Worm (Caenorhabditis elegans): Measurements from ENCODE around the gene C13A2.7.

Gene C13A2.7

DNA sequence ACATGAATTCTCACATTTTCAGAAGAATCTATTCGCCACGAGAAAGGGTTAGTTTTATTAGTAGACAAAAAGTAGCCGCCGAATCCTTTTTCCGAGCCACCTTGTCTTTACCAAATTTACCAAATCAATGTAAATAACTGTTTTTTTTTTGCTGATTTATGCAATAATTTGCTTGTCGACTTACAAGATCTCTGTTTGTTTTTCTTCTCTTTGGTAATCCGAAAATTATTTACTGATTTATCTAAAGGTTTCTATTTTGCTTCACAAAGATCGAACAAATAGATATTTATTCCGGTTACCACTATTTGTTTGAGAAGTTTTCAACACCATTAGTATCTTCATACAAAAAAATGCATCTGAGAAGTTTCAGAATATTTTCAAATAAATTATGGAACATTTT is at the start of gene C13A2.7:
TSS of gene C13A2.7 (plus strand) at position 301 of the 400 bp plus-strand sequence.
- TF ChIP-seq hlh-15 (tag; optimal IDR thresholded peaks at IDR 0.05): no peak
- TF ChIP-seq ztf-16 (tag; optimal IDR thresholded peaks at IDR 0.05): no peak
- no peak for TF ChIP-seq ahr-1 (tag; optimal IDR thresholded peaks at IDR 0.05)
- TF ChIP-seq sox-4 (tag; optimal IDR thresholded peaks at IDR 0.05): no peak
- no peak for TF ChIP-seq nhr-232 (tag; optimal IDR thresholded peaks at IDR 0.05)
- no peak for TF ChIP-seq nhr-11 (tag; optimal IDR thresholded peaks at IDR 0.05)
- TF ChIP-seq madf-2 (tag; optimal IDR thresholded peaks at IDR 0.05): no peak
- no peak for TF ChIP-seq hlh-13 (GFP tag; optimal IDR thresholded peaks at IDR 0.05)
- no peak for TF ChIP-seq ceh-34 (tag; optimal IDR thresholded peaks at IDR 0.05)
- TF ChIP-seq C08G9.2 (tag; optimal IDR thresholded peaks at IDR 0.05): no peak
- no peak for TF ChIP-seq elt-4 (tag; optimal IDR thresholded peaks at IDR 0.05)
- TF ChIP-seq T23F11.4 (GFP tag; optimal IDR thresholded peaks at IDR 0.05): no peak
- no peak for TF ChIP-seq fkh-6 (tag; optimal IDR thresholded peaks at IDR 0.05)
- no peak for TF ChIP-seq sox-2 (GFP tag; IDR thresholded peaks at IDR 0.05)

DNA sequence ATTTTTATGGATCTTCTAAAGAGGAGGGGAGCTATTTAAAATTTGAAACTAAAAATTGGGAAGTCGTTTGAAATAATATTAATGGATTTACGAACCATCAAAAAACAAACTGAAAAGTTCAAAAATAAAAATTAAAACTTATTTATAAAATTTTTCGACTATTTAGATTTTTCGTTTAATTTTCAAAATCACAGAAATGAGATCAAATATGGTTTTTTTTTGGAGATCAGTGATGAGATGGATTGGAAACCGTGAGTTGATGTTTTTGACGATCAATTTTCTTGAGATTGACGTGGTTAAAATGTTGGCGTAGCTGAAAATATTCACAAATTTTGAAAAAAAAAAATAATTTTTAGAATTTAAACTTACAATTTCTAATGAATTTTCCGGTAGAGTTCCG is 47.1 kb upstream of the C13A2.7 start, which contains the start of gene C13F10.5:
TSS of gene C13F10.5 (minus strand) at position 101 of the 400 bp plus-strand sequence.
- TF ChIP-seq fax-1 (tag; optimal IDR thresholded peaks at IDR 0.05) (no peak), dve-1 (tag; optimal IDR thresholded peaks at IDR 0.05) (no peak), ceh-18 (tag; optimal IDR thresholded peaks at IDR 0.05) (no peak), F13H6.1 (tag; optimal IDR thresholded peaks at IDR 0.05) (no peak), lim-6 (tag; optimal IDR thresholded peaks at IDR 0.05) (no peak), odd-2 (tag; optimal IDR thresholded peaks at IDR 0.05) (no peak), ttx-3 (tag; optimal IDR thresholded peaks at IDR 0.05) (no peak), unc-3 (GFP tag; conservative IDR thresholded peaks at IDR 0.05) (no peak), unc-3 (tag; optimal IDR thresholded peaks at IDR 0.05) (no peak), nhr-11 (tag; optimal IDR thresholded peaks at IDR 0.05) (no peak), hlh-8 (tag; optimal IDR thresholded peaks at IDR 0.05) (no peak), ceh-14 (tag; optimal IDR thresholded peaks at IDR 0.05) (no peak), mec-3 (tag; optimal IDR thresholded peaks at IDR 0.05; ENCODE audit: borderline replicate concordance) (no peak), sox-4 (tag; optimal IDR thresholded peaks at IDR 0.05) (no peak), ceh-22 (tag; optimal IDR thresholded peaks at IDR 0.05) (no peak), C38D4.7 (GFP tag; optimal IDR thresholded peaks at IDR 0.05) (no peak), K02D7.2 (tag; optimal IDR thresholded peaks at IDR 0.05) (no peak), gmeb-2 (tag; optimal IDR thresholded peaks at IDR 0.05) (no peak), eyg-1 (tag; optimal IDR thresholded peaks at IDR 0.05) (no peak)

DNA sequence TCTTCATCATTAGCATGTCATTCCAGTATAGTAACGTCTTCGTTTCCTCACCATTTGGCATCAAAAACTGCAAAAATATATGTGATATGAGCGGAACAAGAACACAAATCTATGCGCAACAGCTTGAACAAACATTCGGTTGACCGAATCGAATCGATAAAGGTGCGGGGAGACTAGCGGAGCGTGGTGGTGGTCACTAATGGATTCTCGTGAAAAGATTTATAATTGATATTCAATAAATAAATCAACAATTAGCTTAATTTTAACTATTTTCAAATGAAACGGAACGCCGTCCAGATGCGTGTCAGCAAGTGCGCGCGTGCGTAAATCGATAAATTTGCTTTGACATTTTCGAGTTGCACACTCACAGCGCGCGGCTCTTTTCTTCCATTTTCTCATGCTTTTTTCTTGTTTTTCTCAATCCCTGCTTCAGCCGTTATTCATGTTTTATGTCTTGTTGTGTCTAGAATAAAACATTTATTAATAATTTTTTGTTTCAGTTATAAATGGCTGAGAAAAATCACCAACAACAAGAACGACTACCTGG is 45.1 kb upstream of the C13A2.7 start, which contains the start of the genes C13F10.8, C13F10.6 and kxd-1:
TSS of gene C13F10.8 (minus strand) at position 51 of the 547 bp plus-strand sequence.
TSS of gene C13F10.6 (minus strand) at position 67 of the 547 bp plus-strand sequence.
TSS of gene kxd-1 (plus strand) at position 497 of the 547 bp plus-strand sequence.
- no peak for TF ChIP-seq hlh-8 (tag; optimal IDR thresholded peaks at IDR 0.05)
- TF ChIP-seq unc-42 (tag; optimal IDR thresholded peaks at IDR 0.05): no peak
- TF ChIP-seq ceh-48 (tag; optimal IDR thresholded peaks at IDR 0.05): peak; percentile 75

DNA sequence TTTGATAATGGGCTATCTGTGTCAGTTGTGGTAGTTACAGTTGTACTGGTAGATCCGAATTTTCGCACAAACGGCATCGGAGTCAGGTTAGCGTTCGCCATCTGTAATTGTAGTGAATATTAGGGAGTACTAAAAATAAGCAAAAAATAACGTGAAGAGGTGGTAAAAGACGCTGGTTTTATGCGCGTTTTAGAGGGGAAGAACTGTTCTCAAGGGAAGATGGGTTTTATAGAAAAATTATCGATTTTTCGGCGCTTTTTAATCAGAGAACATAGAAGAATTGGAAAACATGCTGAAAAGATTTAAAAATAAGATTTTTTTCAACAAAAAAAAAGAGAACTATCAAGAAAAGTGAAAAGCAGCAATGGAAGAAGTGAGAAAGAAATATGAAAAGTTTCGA is 43.0 kb upstream of the C13A2.7 start, which contains the start of gene C13F10.7:
TSS of gene C13F10.7 (minus strand) at position 101 of the 400 bp plus-strand sequence.
- TF ChIP-seq syd-9 (tag; optimal IDR thresholded peaks at IDR 0.05): no peak
- no peak for TF ChIP-seq tbx-7 (tag; optimal IDR thresholded peaks at IDR 0.05)
- TF ChIP-seq pha-4 (tag; optimal IDR thresholded peaks at IDR 0.05): no peak
- no peak for TF ChIP-seq dve-1 (tag; optimal IDR thresholded peaks at IDR 0.05)
- TF ChIP-seq ahr-1 (tag; optimal IDR thresholded peaks at IDR 0.05): no peak
- no peak for TF ChIP-seq ceh-24 (tag; optimal IDR thresholded peaks at IDR 0.05)
- TF ChIP-seq ceh-48 (tag; optimal IDR thresholded peaks at IDR 0.05): no peak
- no peak for TF ChIP-seq eyg-1 (tag; optimal IDR thresholded peaks at IDR 0.05)
- no peak for TF ChIP-seq fax-1 (tag; optimal IDR thresholded peaks at IDR 0.05)
- TF ChIP-seq ama-1 (optimal IDR thresholded peaks at IDR 0.05): no peak
- TF ChIP-seq K02D7.2 (tag; optimal IDR thresholded peaks at IDR 0.05): no peak
- TF ChIP-seq pax-1 (tag; optimal IDR thresholded peaks at IDR 0.05): no peak
- TF ChIP-seq ref-2 (tag; optimal IDR thresholded peaks at IDR 0.05): no peak
- no peak for TF ChIP-seq ceh-31 (tag; optimal IDR thresholded peaks at IDR 0.05)
- no peak for TF ChIP-seq ceh-22 (tag; optimal IDR thresholded peaks at IDR 0.05)
- no peak for TF ChIP-seq madf-2 (tag; optimal IDR thresholded peaks at IDR 0.05)
- TF ChIP-seq unc-3 (GFP tag; conservative IDR thresholded peaks at IDR 0.05): no peak
- no peak for TF ChIP-seq unc-3 (tag; optimal IDR thresholded peaks at IDR 0.05)
- TF ChIP-seq rnt-1 (tag; optimal IDR thresholded peaks at IDR 0.05): no peak
- no peak for TF ChIP-seq K09A11.1 (tag; optimal IDR thresholded peaks at IDR 0.05; ENCODE audit: insufficient read depth)
- no peak for TF ChIP-seq ceh-2 (tag; optimal IDR thresholded peaks at IDR 0.05)

Measured in whole organism, late embryonic.